Fruit fly (Drosophila melanogaster) whole organism, larva: Measurements from ENCODE around the gene Diedel2.
A peak's percentile ranks its signal among the peaks of the same experiment; 100 is the strongest.

Source experiments
- noc ChIP-seq: fragments of 200-800 bp; sonication (Bioruptor generic); optimal IDR thresholded peaks from 3 replicates; lab custom pipeline; 2019; ENCODE audit warnings: missing biosample characterization, mild to moderate bottlenecking, missing genetic modification characterization, moderate library complexity

Gene Diedel2

DNA sequence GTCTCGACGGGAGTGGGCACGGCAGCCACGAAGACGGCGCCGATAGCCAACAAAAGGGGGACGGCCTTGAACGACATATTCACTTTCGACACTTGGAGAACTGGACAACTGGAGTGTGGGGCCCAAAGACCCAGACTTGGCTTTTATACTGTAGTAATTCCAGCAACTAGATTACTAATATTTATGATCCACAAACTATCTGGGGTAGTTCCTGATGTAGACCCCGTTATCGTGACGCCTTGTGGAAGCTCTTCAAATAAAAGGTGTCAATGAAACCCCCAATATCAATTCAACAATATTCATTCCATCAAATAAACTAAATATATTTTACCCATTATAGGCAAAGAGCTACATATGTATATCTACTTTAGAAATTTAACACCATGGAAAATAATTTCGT lies 17.5 kb upstream of the Diedel2 start, which contains the start of gene CG31041:
Gene CG31041 (minus strand): TSS at position 101 of the 400 bp plus-strand sequence.
- no peak for TF ChIP-seq noc (tag; lab: Kevin White, UChicago)

DNA sequence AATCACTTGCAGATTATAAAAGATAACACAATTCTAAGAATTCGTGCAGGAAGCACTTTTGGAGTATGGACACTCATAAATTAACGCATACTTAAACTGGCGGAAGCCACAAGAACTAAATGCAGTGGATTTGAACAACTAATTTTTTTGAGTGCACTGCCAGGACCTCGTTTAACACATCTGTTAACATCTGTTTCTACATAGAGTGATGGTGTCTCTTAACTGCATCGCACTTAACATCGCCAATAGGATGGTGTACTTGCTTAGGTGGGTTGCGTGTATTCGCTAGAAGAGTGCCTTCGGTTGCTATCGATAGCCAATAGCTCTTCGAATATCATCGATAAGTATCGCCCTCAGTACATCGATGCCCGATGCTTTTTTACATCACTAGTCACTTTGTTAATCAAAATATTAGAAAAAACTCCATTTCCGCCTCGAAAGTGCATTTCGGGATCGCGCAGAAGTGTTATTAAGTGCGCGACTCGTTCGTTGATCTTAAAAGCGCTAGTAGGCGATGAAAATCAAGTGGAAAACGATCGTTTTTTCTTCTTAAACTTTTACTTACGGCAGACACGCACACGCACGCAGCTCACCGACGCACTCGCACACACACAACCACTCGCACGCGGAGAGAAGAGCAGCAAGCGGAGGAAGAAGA lies 16.7 kb upstream of the Diedel2 start, which contains the start of gene alph:
Gene alph (plus strand): TSS at position 351 of the 658 bp plus-strand sequence.
- TF ChIP-seq noc (tag; lab: Kevin White, UChicago), result no peak

DNA sequence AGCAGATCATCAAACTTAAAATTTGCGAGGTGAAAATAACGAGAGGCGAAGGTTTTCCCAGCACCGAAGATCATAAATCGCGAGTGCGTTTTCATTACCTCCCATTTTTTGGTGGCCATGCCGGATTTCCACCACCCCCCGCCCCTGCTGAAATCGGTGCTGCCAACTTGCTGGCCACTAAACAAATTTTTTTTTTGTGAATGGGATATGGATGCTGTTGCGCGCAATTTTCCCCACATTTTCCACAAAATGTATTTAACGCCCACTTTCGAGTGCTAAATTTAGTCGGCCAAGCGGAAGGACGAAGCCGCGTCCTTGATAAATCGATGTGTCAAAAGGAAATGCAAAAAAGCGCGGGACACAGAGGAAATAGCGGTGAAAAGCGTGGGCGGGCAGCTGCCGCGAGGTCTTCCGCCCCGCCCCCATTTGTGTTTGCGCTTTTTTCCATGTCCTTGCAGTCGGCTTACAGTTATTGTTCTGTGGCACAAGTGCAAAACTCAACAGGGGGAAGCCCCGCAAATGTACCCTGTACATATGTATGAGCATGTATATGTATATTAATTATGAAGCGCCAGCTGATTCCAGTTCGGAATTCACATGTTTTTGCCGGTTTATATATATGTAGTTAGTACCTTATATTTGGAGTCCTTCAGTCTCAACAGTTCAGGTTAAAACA lies 16.0 kb upstream of the Diedel2 start:
- TF ChIP-seq noc (tag; lab: Kevin White, UChicago), result no peak

DNA sequence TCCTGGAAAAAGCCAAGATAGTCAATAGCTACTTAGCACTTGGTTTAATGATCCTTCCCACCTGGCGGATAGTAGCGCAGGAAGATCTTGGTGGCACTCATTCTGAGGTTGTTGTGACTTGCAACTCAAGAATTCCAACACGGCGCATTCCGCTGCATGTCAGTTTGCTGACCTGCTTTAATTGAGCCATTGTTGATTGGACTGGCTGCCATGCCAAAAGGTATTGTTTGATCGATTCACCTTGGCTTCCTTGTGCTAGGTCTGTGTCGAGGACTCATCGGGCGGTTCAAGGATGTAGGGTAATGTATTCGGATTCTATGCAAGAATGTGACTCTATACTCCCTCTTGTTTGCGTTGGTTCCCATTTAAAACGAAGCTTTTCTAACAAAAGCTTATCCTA lies 7.5 kb upstream of the Diedel2 start, which contains the start of gene CG7568:
Gene CG7568 (minus strand): TSS at position 101 of the 400 bp plus-strand sequence.
- no peak for TF ChIP-seq noc (tag; lab: Kevin White, UChicago)

DNA sequence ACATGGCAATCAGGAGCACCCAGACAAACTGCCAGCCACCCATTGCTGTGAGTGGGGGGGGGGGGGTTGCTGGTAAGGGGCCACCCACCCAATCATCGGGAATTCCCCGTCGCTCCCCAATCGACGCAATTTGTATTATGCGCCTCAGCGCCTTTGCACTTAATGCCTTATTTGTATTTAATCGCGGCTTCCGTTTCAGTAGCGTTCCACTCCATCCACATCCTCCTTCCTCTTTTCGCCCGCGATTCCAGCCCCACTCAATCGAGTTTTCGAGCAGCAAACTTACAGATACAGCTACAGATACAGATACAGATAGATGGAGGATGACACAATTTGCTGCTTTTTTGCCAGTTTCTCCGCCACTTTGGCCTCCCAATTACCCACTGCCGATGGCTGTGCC lies 2.7 kb downstream of the Diedel2 start:
- TF ChIP-seq noc (tag; lab: Kevin White, UChicago), result no peak

DNA sequence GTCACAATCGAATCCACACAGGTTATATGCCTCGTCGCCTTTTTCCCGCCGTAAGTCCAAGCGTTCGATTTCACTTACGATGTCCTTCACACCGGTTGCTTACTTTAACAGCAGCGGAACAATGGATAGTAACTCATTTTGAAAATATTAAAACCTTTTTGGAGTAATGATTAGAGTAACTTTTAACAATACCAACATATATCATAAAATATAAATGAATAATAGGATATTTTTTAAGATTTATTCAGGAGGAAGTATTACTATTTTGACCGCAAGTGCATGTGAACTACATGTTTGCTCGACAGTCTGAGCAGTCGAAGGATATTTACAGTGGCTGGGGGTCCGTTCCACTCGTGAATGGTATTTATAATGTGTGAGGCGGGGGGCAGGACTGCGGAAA lies 8.9 kb downstream of the Diedel2 start:
- TF ChIP-seq noc (tag; lab: Kevin White, UChicago), result no peak

DNA sequence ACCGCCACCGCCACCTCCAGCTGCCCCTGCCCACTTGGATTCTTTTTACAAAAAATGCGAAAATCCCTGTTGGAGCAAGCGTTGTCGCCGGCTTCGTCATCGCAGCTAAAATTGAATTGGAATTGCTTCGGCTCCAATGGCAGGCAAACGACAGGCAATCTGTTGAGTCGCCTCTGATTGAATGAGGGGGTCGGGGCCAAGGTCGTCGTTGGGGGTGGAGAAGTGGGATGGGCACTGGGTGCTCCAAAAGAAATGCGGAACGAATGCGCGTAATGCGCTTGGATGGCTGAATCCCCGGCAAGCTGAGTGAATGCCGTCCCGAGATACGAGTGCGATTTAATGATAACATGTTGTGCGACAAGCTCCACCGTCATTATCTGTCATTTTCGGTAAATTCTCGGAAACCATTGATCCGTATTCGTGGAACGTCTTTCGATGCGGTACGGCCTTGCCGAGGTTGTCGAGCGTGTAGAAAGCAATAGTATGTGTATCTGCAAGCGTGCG lies 9.5 kb downstream of the Diedel2 start:
- no peak for TF ChIP-seq noc (tag; lab: Kevin White, UChicago)

DNA sequence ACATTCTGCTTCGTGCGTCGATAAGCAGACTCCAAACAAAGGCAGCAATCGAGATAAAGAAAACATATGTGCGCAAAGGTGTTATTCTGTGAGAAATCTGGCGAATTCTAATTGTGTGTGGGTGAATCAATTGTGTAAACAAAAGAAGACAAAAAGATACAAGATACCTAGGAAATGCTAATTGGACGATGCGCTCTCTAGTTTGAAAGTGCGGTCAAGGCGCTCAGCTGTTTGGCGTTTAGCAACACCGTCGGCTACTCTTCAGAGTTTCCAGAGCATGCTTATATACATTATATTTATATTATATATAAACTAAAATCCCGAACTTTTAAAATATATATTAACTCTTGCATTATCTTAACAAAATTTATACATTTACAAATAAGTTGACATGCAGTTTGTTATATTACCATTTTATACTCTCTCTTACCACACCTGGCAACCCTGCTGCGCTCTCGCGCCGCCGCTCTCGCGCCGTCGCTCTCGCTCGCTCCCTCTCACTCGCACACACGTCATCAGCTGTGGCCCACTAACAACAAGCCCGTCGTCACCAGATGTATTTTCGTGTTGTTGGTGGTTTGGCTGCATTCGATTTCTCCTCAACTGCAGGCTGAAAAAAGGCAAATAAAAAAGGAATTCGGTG lies 10.4 kb downstream of the Diedel2 start, which contains the start of gene CG1907:
Gene CG1907 (plus strand): TSS at position 551 of the 643 bp plus-strand sequence.
- peak; percentile 97 for TF ChIP-seq noc (tag; lab: Kevin White, UChicago)

DNA sequence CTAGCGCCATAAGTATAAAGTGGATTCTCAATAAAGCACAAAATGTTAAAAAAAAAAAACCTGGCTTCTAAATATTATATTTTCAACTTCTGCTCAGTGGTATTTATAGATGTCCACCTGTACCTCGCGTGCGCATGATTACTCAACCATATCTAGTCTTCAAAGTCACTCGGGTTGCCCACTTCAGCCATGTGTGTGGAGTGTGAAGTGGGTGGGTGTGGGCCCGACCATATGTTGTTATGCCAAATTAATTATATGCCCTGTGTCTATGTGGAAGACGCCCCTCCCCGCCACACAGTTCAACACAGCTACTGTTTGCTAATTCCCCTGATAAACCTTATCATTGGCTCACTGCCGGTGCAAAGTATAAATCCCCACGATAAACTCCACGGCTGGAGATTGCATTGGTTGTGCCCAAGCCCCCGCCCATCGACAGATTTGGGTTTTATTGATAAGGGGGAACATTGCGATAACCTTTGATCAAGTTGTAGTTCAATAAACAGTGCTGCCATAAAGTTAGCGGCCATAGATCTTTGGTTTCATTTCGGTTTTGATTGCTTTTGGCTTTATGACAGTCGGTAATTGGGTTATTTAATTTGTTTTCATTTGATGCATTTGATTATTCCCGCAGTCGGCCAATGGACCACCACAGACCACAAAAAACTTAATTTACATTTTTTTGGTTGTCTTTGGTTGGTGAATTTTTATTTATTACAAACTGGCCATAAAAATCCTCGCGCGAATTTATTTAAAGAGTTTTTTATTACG lies 12.6 kb downstream of the Diedel2 start:
- TF ChIP-seq noc (tag; lab: Kevin White, UChicago), result peak; percentile 26

DNA sequence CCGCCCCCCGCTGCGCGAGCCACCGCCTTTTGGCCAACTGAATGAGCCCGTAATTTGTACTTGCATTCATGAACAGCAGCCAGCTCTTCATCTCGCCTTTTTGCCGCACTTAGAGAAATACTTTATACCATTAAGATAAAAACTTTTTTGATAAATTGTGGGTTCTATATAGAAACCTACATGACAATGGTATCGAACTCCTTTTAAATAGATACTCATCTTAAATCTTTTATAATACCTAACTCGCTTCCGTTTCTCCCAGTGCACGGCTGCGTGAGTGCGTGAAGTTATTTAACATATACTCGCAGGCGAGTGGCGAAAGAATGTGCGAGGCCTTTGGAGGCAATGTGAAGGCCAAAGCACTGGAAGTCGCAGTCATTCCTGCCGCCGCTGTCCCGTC lies 17.6 kb downstream of the Diedel2 start:
- no peak for TF ChIP-seq noc (tag; lab: Kevin White, UChicago)

DNA sequence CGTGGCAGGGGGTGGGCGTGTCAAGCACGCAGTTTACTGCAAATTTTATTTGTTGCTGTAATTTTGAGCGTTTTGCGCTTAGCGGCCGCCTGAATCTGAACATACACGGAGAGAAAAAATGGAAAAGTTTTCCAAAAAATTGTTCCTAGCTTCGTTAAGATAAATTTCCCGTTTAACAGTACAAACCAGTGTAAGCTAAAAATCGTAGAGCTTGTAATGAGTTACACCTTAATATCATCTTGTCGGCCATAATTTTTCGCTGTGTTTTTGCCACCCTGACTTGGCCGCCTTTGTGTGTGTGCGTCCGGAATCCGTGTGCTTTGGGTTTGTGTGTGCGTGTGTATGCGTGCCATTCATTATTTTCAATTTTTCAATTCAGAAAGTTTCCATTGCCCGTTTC lies 43.2 kb downstream of the Diedel2 start:
- no peak for TF ChIP-seq noc (tag; lab: Kevin White, UChicago)
